Worm (Caenorhabditis elegans) whole organism, early embryonic: ENCODE measurements around the gene istr-1.

Experiments used
- ama-1 ChIP-seq: fragments of 150-350 bp; optimal IDR thresholded peaks from 2 replicates; lab custom pipeline; 2014
- flt-1 ChIP-seq: fragments of 200-800 bp; sonication (Bioruptor generic); IDR thresholded peaks from 2 replicates; pipeline ENCODE4 v1.3.6; 2022; ENCODE audit warnings: missing genetic modification characterization, missing compliant biosample characterization
- tbx-11 ChIP-seq: fragments of 200-800 bp; sonication (Bioruptor generic); IDR thresholded peaks from 2 replicates; pipeline ENCODE4 v1.3.6; 2022; ENCODE audit warnings: missing genetic modification characterization, missing compliant biosample characterization

DNA sequence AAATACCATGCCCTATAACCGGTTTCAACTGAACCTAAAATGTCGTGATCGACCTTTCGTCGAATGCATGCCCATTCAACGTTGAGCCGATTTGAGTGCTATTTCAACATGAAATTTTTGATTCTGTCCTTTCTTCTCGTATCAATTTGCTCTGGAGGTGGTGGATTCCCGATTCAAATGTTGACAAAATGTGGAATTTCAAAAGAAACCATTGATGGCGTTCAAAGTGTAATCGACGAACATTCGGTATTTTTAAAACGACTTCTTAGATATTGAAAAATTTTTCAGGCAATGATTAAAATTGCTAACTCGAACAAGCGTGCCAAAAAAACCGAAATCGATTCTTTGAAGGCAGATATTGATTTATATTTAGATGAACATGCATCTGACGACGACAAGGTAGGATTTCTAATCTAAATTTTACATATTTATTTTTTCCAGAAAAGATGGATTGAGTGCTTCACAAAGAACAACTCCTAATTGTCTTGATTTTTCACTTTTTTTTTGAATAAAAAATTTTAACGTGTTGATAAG is 29.5 kb downstream of the istr-1 start, which contains the start of gene R11D1.13:
- TF ChIP-seq ama-1 (lab: Kevin White, UChicago) (no peak), flt-1 (GFP tag; lab: Robert Waterston, UW) (no peak), tbx-11 (no peak)
